Worm (Caenorhabditis elegans) whole organism, early embryonic: ENCODE measurements around the gene Y54G2A.40.
"Not testable (repeated sequence)": the region's sequence is repeated elsewhere in the genome, so short reads cannot be mapped to it uniquely, and the experiment has no call there.

Experiments
- B0310.2 ChIP-seq: sonication (generic microtip); optimal IDR thresholded peaks from 2 replicates; lab custom pipeline; 2016; ENCODE audit warnings: mild to moderate bottlenecking, missing genetic modification characterization, missing compliant biosample characterization
- F13C5.2 ChIP-seq: sonication (generic microtip); optimal IDR thresholded peaks from 2 replicates; lab custom pipeline; 2017; ENCODE audit warnings: mild to moderate bottlenecking, missing genetic modification characterization, inconsistent platforms, missing compliant biosample characterization
- aly-1 ChIP-seq: sonication (generic microtip); optimal IDR thresholded peaks from 2 replicates; lab custom pipeline; 2016; ENCODE audit warnings: missing genetic modification characterization, missing compliant biosample characterization
- ama-1 ChIP-seq: fragments of 150-350 bp; optimal IDR thresholded peaks from 2 replicates; lab custom pipeline; 2014
- ceh-13 ChIP-seq: fragments of 200-800 bp; sonication (Bioruptor generic); optimal IDR thresholded peaks from 2 replicates; lab custom pipeline; 2018; ENCODE audit warnings: mild to moderate bottlenecking, missing genetic modification characterization, missing compliant biosample characterization
- ceh-36 ChIP-seq: sonication (generic microtip); optimal IDR thresholded peaks from 2 replicates; lab custom pipeline; 2016; ENCODE audit warnings: missing genetic modification characterization, inconsistent platforms, missing compliant biosample characterization
- ets-7 ChIP-seq: sonication (generic microtip); optimal IDR thresholded peaks from 2 replicates; lab custom pipeline; 2016; ENCODE audit warnings: missing genotype, missing genetic modification characterization, missing compliant biosample characterization
- flt-1 ChIP-seq: fragments of 200-800 bp; sonication (Bioruptor generic); IDR thresholded peaks from 2 replicates; pipeline ENCODE4 v1.3.6; 2022; ENCODE audit warnings: missing genetic modification characterization, missing compliant biosample characterization
- hmbx-1 ChIP-seq: sonication (generic microtip); optimal IDR thresholded peaks from 2 replicates; lab custom pipeline; 2016; ENCODE audit warnings: mild to moderate bottlenecking, missing genetic modification characterization, missing compliant biosample characterization
- hmg-4 ChIP-seq: fragments of 200-800 bp; sonication (Bioruptor generic); optimal IDR thresholded peaks from 2 replicates; lab custom pipeline; 2018; ENCODE audit warnings: mild to moderate bottlenecking, missing genetic modification characterization, missing compliant biosample characterization
- hnd-1 ChIP-seq: sonication (generic microtip); optimal IDR thresholded peaks from 2 replicates; lab custom pipeline; 2016; ENCODE audit warnings: missing genetic modification characterization, missing compliant biosample characterization
- pes-1 ChIP-seq: fragments of 200-800 bp; sonication (Bioruptor generic); IDR thresholded peaks from 2 replicates; pipeline ENCODE4 v1.3.6; 2022; ENCODE audit warnings: missing genetic modification reagents, missing genetic modification characterization, missing compliant biosample characterization
- scrt-1 ChIP-seq: fragments of 200-800 bp; sonication (Bioruptor generic); IDR thresholded peaks from 2 replicates; pipeline ENCODE4 v1.3.6; 2022; ENCODE audit warnings: missing genetic modification characterization, missing compliant biosample characterization
- sea-1 ChIP-seq: fragments of 200-800 bp; sonication (Bioruptor generic); conservative IDR thresholded peaks from 2 replicates; pipeline ENCODE4 v1.3.6; 2022; ENCODE audit warnings: missing genetic modification characterization, missing compliant biosample characterization
- tbx-11 ChIP-seq: fragments of 200-800 bp; sonication (Bioruptor generic); IDR thresholded peaks from 2 replicates; pipeline ENCODE4 v1.3.6; 2022; ENCODE audit warnings: missing genetic modification characterization, missing compliant biosample characterization
- tbx-37 ChIP-seq: fragments of 200-800 bp; sonication (Bioruptor generic); conservative IDR thresholded peaks from 2 replicates; pipeline ENCODE4 v1.3.6; 2022; ENCODE audit warnings: missing genetic modification reagents, missing genetic modification characterization, missing compliant biosample characterization
- tra-4 ChIP-seq: sonication (generic microtip); optimal IDR thresholded peaks from 2 replicates; lab custom pipeline; 2017; ENCODE audit warnings: missing genetic modification characterization, missing compliant biosample characterization

Y54G2A.40 gene

ce11 chrIV:2892395-2892786 is 46.1 kb downstream of the Y54G2A.40 start, which contains the start of gene Y54G2A.18:
Y54G2A.18 (minus strand) TSS chrIV:2892495.
- TF ChIP-seq tbx-37 (GFP tag; lab: Robert Waterston, UW) (no peak), aly-1 (tag; lab: Kevin White, UChicago) (no peak), B0310.2 (no peak), tbx-11 (GFP tag; lab: Robert Waterston, UW) (no peak), F13C5.2 (tag; lab: Kevin White, UChicago) (no peak), ets-7 (tag; lab: Kevin White, UChicago) (no peak), hnd-1 (tag; lab: Kevin White, UChicago) (no peak)

DNA sequence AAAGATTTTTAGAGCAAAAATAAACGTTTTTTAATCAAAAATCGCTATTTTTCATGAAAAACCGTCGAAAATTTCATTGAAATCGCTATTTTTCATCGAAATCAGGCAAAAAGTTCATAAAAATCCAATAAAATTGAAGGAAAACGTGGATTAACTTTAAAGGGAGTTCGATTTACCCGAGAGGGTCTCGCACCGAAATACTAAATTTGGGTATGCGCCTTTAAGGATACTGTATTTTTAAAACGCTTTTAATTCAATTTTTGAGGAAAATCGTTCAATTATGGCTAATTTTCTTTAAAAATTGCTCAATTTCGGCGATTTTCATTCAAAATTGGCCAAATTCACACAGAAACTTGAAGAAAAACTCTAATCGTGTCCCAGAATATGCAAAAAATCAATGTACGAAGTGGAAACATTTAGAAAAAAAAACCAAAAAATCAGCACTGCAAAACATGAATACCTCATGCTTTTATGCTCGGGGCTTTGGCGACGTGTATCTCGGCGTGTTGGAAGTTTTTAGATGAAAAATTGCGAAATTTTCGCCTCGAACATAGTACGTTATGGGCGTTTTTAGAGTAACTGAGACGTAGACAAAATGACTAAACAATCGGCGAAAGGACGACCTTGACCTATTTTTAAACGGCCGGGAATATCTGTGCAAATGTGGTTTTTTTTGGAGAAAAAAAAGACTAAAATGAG is 46.7 kb downstream of the Y54G2A.40 start:
- TF ChIP-seq ceh-36 (tag; lab: Kevin White, UChicago) (no peak), pes-1 (GFP tag; lab: Robert Waterston, UW) (no peak), tra-4 (no peak), hmbx-1 (tag; lab: Kevin White, UChicago) (no peak), ceh-13 (no peak), hmg-4 (no peak), tbx-11 (GFP tag; lab: Robert Waterston, UW) (no peak), tbx-37 (GFP tag; lab: Robert Waterston, UW) (no peak), flt-1 (GFP tag; lab: Robert Waterston, UW) (no peak), B0310.2 (no peak), sea-1 (GFP tag; lab: Robert Waterston, UW) (no peak), ets-7 (tag; lab: Kevin White, UChicago) (no peak), ama-1 (lab: Kevin White, UChicago) (no peak), aly-1 (tag; lab: Kevin White, UChicago) (no peak), hnd-1 (tag; lab: Kevin White, UChicago) (no peak), F13C5.2 (tag; lab: Kevin White, UChicago) (no peak)

DNA sequence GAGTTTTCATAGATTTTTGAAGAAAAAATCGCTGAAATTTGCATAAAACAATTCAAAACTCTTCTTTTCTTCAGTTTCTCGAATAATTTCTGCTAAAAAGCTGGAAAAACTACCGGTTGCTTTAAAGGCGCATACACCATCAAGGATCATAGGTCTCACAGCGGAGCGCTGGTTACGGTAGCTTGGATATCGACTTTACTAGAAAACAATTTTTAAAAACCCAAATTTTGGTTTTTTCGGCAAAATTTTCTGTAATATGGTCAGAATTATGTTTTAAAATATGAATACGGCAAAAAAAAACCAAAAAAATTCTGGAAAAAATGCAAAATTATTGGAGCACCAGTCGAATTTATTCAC is 47.2 kb downstream of the Y54G2A.40 start:
- TF ChIP-seq aly-1 (tag; lab: Kevin White, UChicago) (no peak), ets-7 (tag; lab: Kevin White, UChicago) (no peak), sea-1 (GFP tag; lab: Robert Waterston, UW) (no peak), tbx-37 (GFP tag; lab: Robert Waterston, UW) (no peak), hmg-4 (no peak), hnd-1 (tag; lab: Kevin White, UChicago) (no peak), ceh-36 (tag; lab: Kevin White, UChicago) (no peak), pes-1 (GFP tag; lab: Robert Waterston, UW) (no peak), B0310.2 (no peak), hmbx-1 (tag; lab: Kevin White, UChicago) (no peak), scrt-1 (GFP tag; lab: Robert Waterston, UW) (no peak), flt-1 (GFP tag; lab: Robert Waterston, UW) (no peak), ceh-13 (no peak), F13C5.2 (tag; lab: Kevin White, UChicago) (no peak), ama-1 (lab: Kevin White, UChicago) (no peak), tra-4 (no peak), tbx-11 (GFP tag; lab: Robert Waterston, UW) (no peak)

ce11 chrIV:2894630-2895029 is 48.4 kb downstream of the Y54G2A.40 start, which contains the start of gene Y54G2A.19:
Y54G2A.19 (minus strand) TSS chrIV:2894730.
- not testable (repeated sequence) for TF ChIP-seq tbx-11 (GFP tag; lab: Robert Waterston, UW); tra-4; B0310.2

DNA sequence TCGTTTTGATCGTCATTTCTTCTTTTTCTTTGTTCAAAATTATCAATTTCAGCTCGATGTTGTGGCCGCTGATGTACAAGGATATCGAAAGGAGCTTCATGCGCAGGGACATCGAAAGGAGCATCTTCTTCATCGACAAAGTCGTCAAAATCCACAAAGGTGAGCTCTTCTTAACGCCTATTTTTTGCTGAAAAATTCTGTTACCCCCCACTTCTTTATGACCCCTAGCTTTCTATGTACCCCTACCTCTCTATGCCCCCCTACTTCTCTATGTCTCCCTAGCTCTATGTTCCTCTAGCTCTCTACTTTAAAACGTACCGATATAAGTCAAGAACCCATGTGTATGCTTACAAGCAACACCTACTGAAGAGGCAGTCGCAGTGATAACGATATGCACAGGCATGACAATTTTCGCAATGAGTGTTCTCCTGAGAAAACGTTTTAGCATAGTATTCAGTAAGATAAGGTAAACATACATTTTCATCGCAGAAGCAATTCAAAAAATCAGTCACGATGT is 51.4 kb downstream of the Y54G2A.40 start, which contains the start of gene Y54G2A.36:
Gene Y54G2A.36 (plus strand): TSS at position 51 of the 517 bp plus-strand sequence.
- TF ChIP-seq F13C5.2 (tag; lab: Kevin White, UChicago) (no peak), sea-1 (GFP tag; lab: Robert Waterston, UW) (no peak), tra-4 (no peak), hnd-1 (tag; lab: Kevin White, UChicago) (no peak), ets-7 (tag; lab: Kevin White, UChicago) (no peak), flt-1 (GFP tag; lab: Robert Waterston, UW) (no peak), tbx-11 (GFP tag; lab: Robert Waterston, UW) (no peak), hmg-4 (no peak)
